Fruit fly (Drosophila melanogaster) whole organism, prepupa: Measurements from ENCODE around the gene Atox1.

Source experiments
- Blimp-1 ChIP-seq: fragments of 200-800 bp; sonication (Bioruptor generic); optimal IDR thresholded peaks from 3 replicates; lab custom pipeline; 2017; ENCODE audit warnings: missing biosample characterization, missing genetic modification characterization, mild to moderate bottlenecking, moderate library complexity, missing genetic modification reagents
- CG10631 ChIP-seq: fragments of 200-800 bp; sonication (Bioruptor generic); optimal IDR thresholded peaks from 2 replicates; lab custom pipeline; 2016; ENCODE audit warnings: missing biosample characterization, missing genetic modification characterization
- CG11294 ChIP-seq: fragments of 200-800 bp; sonication (Bioruptor generic); IDR thresholded peaks from 2 replicates; pipeline ENCODE4 v1.3.6; 2022; ENCODE audit warnings: missing biosample characterization, missing genetic modification characterization
- CG11762 ChIP-seq: fragments of 200-800 bp; sonication (Bioruptor generic); optimal IDR thresholded peaks from 3 replicates; lab custom pipeline; 2016; ENCODE audit warnings: missing biosample characterization, missing genetic modification characterization; ENCODE audit not compliant: insufficient read depth
- CG11902 ChIP-seq: fragments of 200-800 bp; sonication (Bioruptor generic); optimal IDR thresholded peaks from 3 replicates; lab custom pipeline; 2016; ENCODE audit warnings: missing biosample characterization, missing genetic modification characterization
- CG1621 ChIP-seq: fragments of 200-800 bp; sonication (Bioruptor generic); optimal IDR thresholded peaks from 3 replicates; lab custom pipeline; 2018; ENCODE audit warnings: missing biosample characterization, mild to moderate bottlenecking, missing genetic modification characterization
- CG16779 ChIP-seq: fragments of 200-800 bp; sonication (Bioruptor generic); optimal IDR thresholded peaks from 3 replicates; lab custom pipeline; 2017; ENCODE audit warnings: missing biosample characterization, mild to moderate bottlenecking, missing genetic modification characterization
- CG3032 ChIP-seq: fragments of 200-800 bp; optimal IDR thresholded peaks from 2 replicates; lab custom pipeline; 2019; ENCODE audit warnings: missing biosample characterization, mild to moderate bottlenecking, missing genetic modification characterization, moderate library complexity
- CG31627 ChIP-seq: fragments of 200-800 bp; sonication (Bioruptor generic); optimal IDR thresholded peaks from 3 replicates; lab custom pipeline; 2016; ENCODE audit warnings: missing biosample characterization, missing genetic modification characterization
- CG32006 ChIP-seq: fragments of 200-800 bp; sonication (Bioruptor generic); optimal IDR thresholded peaks from 3 replicates; lab custom pipeline; 2017; ENCODE audit warnings: missing biosample characterization, mild to moderate bottlenecking, missing genetic modification characterization
- CG34406 ChIP-seq: fragments of 200-800 bp; sonication (Bioruptor generic); optimal IDR thresholded peaks from 3 replicates; lab custom pipeline; 2016; ENCODE audit warnings: missing biosample characterization, missing genetic modification characterization
- CG4318 ChIP-seq: fragments of 200-800 bp; sonication (Bioruptor generic); optimal IDR thresholded peaks from 3 replicates; lab custom pipeline; 2017; ENCODE audit warnings: missing biosample characterization, mild to moderate bottlenecking, missing genetic modification characterization
- CG6163 ChIP-seq: fragments of 200-800 bp; sonication (Bioruptor generic); IDR thresholded peaks from 3 replicates; pipeline ENCODE4 v1.3.6; 2022; ENCODE audit warnings: missing biosample characterization, missing genetic modification characterization
- CG6808 ChIP-seq: fragments of 200-800 bp; sonication (Bioruptor generic); optimal IDR thresholded peaks from 3 replicates; lab custom pipeline; 2017; ENCODE audit warnings: missing biosample characterization, missing genetic modification characterization, mild to moderate bottlenecking, moderate library complexity, missing genetic modification reagents
- CG7368 ChIP-seq: fragments of 200-800 bp; sonication (Bioruptor generic); optimal IDR thresholded peaks from 3 replicates; lab custom pipeline; 2016; ENCODE audit warnings: missing biosample characterization, missing genetic modification characterization
- CG8119 ChIP-seq: fragments of 200-800 bp; sonication (Bioruptor generic); IDR thresholded peaks from 3 replicates; pipeline ENCODE4 v1.3.6; 2022; ENCODE audit warnings: missing biosample characterization, missing genetic modification characterization
- CG8319 ChIP-seq: fragments of 200-800 bp; sonication (Bioruptor generic); optimal IDR thresholded peaks from 3 replicates; lab custom pipeline; 2016; ENCODE audit warnings: missing biosample characterization, missing genetic modification characterization
- CG8632 ChIP-seq: fragments of 200-800 bp; sonication (Bioruptor generic); optimal IDR thresholded peaks from 3 replicates; lab custom pipeline; 2016; ENCODE audit warnings: missing biosample characterization, missing genetic modification characterization
- CG9139 ChIP-seq: fragments of 200-800 bp; sonication (Bioruptor generic); optimal IDR thresholded peaks from 3 replicates; lab custom pipeline; 2017; ENCODE audit warnings: missing biosample characterization, mild to moderate bottlenecking, missing genetic modification characterization
- Eip78C ChIP-seq: fragments of 200-800 bp; sonication (Bioruptor generic); peaks from one replicate; lab custom pipeline; 2016; ENCODE audit warnings: missing biosample characterization, missing genetic modification characterization
- Eip93F ChIP-seq: fragments of 200-800 bp; sonication (Bioruptor generic); optimal IDR thresholded peaks from 2 replicates; lab custom pipeline; 2016; ENCODE audit warnings: missing biosample characterization, mild to moderate bottlenecking, missing genetic modification characterization
- Ets96B ChIP-seq: fragments of 200-800 bp; optimal IDR thresholded peaks from 2 replicates; lab custom pipeline; 2019; ENCODE audit warnings: missing biosample characterization, mild to moderate bottlenecking, missing genetic modification characterization, moderate library complexity
- Gug ChIP-seq: fragments of 200-800 bp; sonication (Bioruptor generic); IDR thresholded peaks from 2 replicates; pipeline ENCODE4 v1.3.6; 2022; ENCODE audit warnings: missing biosample characterization, missing genetic modification characterization
- Hr38 ChIP-seq: sonication (Bioruptor generic); optimal IDR thresholded peaks from 2 replicates; lab custom pipeline; 2016; ENCODE audit warnings: missing biosample characterization, missing genetic modification characterization
- Hr39 ChIP-seq: fragments of 200-800 bp; sonication (Bioruptor generic); optimal IDR thresholded peaks from 2 replicates; lab custom pipeline; 2016; ENCODE audit warnings: missing biosample characterization, missing genetic modification characterization
- Hr4 ChIP-seq: fragments of 200-800 bp; sonication (Bioruptor generic); optimal IDR thresholded peaks from 3 replicates; lab custom pipeline; 2016; ENCODE audit warnings: missing biosample characterization, missing genetic modification characterization
- Lpt ChIP-seq: fragments of 200-800 bp; sonication (Bioruptor generic); optimal IDR thresholded peaks from 3 replicates; lab custom pipeline; 2016; ENCODE audit warnings: missing biosample characterization, missing genetic modification characterization
- Met ChIP-seq: fragments of 200-800 bp; sonication (Bioruptor generic); optimal IDR thresholded peaks from 3 replicates; lab custom pipeline; 2016; ENCODE audit warnings: missing biosample characterization, missing genetic modification characterization
- Smox ChIP-seq: fragments of 200-800 bp; sonication (Bioruptor generic); optimal IDR thresholded peaks from 3 replicates; lab custom pipeline; 2016; ENCODE audit warnings: missing biosample characterization, missing genetic modification characterization
- Sox15 ChIP-seq: fragments of 200-800 bp; sonication (Bioruptor generic); optimal IDR thresholded peaks from 3 replicates; lab custom pipeline; 2016; ENCODE audit warnings: missing biosample characterization, missing genetic modification characterization
- cyc ChIP-seq: fragments of 200-800 bp; sonication (Bioruptor generic); optimal IDR thresholded peaks from 3 replicates; lab custom pipeline; 2016; ENCODE audit warnings: missing biosample characterization, missing genetic modification characterization
- dac ChIP-seq: fragments of 200-800 bp; sonication (Bioruptor generic); optimal IDR thresholded peaks from 2 replicates; lab custom pipeline; 2017; ENCODE audit warnings: missing biosample characterization, mild to moderate bottlenecking, missing genetic modification characterization
- dsx ChIP-seq: fragments of 200-800 bp; optimal IDR thresholded peaks from 3 replicates; lab custom pipeline; 2019; ENCODE audit warnings: missing biosample characterization, mild to moderate bottlenecking, missing genetic modification characterization, moderate library complexity; ENCODE audit not compliant: poor library complexity, severe bottlenecking
- eg ChIP-seq: fragments of 200-800 bp; sonication (Bioruptor generic); IDR thresholded peaks from 3 replicates; pipeline ENCODE4 v1.3.6; 2022; ENCODE audit warnings: missing biosample characterization, missing genetic modification characterization
- esn ChIP-seq: fragments of 200-800 bp; sonication (Bioruptor generic); optimal IDR thresholded peaks from 2 replicates; lab custom pipeline; 2016; ENCODE audit warnings: missing biosample characterization, mild to moderate bottlenecking, missing genetic modification characterization, moderate library complexity
- fd59A ChIP-seq: fragments of 200-800 bp; sonication (Bioruptor generic); optimal IDR thresholded peaks from 2 replicates; lab custom pipeline; 2017; ENCODE audit warnings: missing biosample characterization, mild to moderate bottlenecking, missing genetic modification characterization, missing genetic modification reagents
- fd85E ChIP-seq: fragments of 200-800 bp; sonication (Bioruptor generic); optimal IDR thresholded peaks from 3 replicates; lab custom pipeline; 2016; ENCODE audit warnings: missing biosample characterization, missing genetic modification characterization
- fkh ChIP-seq: fragments of 200-800 bp; sonication (Bioruptor generic); optimal IDR thresholded peaks from 3 replicates; lab custom pipeline; 2017; ENCODE audit warnings: missing biosample characterization, mild to moderate bottlenecking, missing genetic modification characterization, moderate library complexity
- lz ChIP-seq: fragments of 200-800 bp; sonication (Bioruptor generic); optimal IDR thresholded peaks from 3 replicates; lab custom pipeline; 2016; ENCODE audit warnings: missing biosample characterization, missing genetic modification characterization
- net ChIP-seq: fragments of 200-800 bp; sonication (Bioruptor generic); optimal IDR thresholded peaks from 3 replicates; lab custom pipeline; 2016; ENCODE audit warnings: missing biosample characterization, missing genetic modification characterization
- pdm3 ChIP-seq: fragments of 200-800 bp; sonication (Bioruptor generic); optimal IDR thresholded peaks from 3 replicates; lab custom pipeline; 2016; ENCODE audit warnings: missing biosample characterization, missing genetic modification characterization
- salr ChIP-seq, 2 experiments: fragments of 200-800 bp; sonication (Bioruptor generic); optimal IDR thresholded peaks; 3 replicates each; lab custom pipeline; 2016 to 2018; ENCODE audit warnings: missing biosample characterization in 2 of 2, missing genetic modification characterization in 2 of 2, mild to moderate bottlenecking in 1 of 2
- topi ChIP-seq: fragments of 200-800 bp; sonication (Bioruptor generic); optimal IDR thresholded peaks from 3 replicates; lab custom pipeline; 2016; ENCODE audit warnings: missing biosample characterization, missing genetic modification characterization
- vri ChIP-seq: fragments of 200-800 bp; sonication (Bioruptor generic); optimal IDR thresholded peaks from 3 replicates; lab custom pipeline; 2016; ENCODE audit warnings: missing biosample characterization, mild to moderate bottlenecking, missing genetic modification characterization

Gene Atox1

DNA sequence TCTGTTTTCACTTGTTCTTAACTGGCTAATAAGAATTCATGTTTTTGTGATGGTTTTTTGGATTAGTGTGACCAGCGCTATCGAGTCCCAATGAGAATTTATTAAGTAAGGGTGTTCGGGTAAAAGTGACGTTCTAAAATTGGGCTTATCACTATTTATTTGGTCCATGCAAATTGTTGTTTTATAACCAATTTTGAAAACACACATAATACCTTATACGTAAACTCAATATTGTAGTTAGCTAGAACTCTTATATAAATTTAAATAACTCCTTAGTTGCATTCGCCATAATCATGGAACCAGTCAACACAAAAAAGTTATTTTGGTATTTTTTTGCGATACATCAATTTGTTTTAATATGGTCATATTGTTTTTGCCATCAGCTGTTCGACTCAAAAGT lies 38.9 kb downstream of the Atox1 start, which contains the start of the genes Als2 and CG11248 (continued):
- TF ChIP-seq CG8119 (GFP tag; lab: Robert Waterston, UW) (no peak; the same call in 2 of the 3 replicates), Hr38 (GFP tag; lab: Kevin White, UChicago) (no peak), fkh (no peak), Blimp-1 (GFP tag; lab: Kevin White, UChicago) (peak; percentile 33), Gug (GFP tag; lab: Robert Waterston, UW) (peak; percentile 62), topi (no peak), CG11294 (GFP tag; lab: Robert Waterston, UW) (peak; percentile 42; the same call in 1 of the 2 replicates), CG7368 (peak; percentile 16), CG34406 (GFP tag; lab: Kevin White, UChicago) (peak; percentile 46), Smox (no peak), fd85E (GFP tag; lab: Kevin White, UChicago) (no peak), esn (GFP tag; lab: Kevin White, UChicago) (no peak), CG8319 (GFP tag; lab: Kevin White, UChicago) (peak; percentile 24), vri (no peak), Hr39 (peak; percentile 86), CG16779 (tag; lab: Kevin White, UChicago) (no peak), dac (GFP tag; lab: Kevin White, UChicago) (no peak), CG3032 (tag; lab: Kevin White, UChicago) (no peak), Ets96B (tag; lab: Kevin White, UChicago) (peak; percentile 72), CG9139 (GFP tag; lab: Kevin White, UChicago) (no peak), CG8632 (GFP tag; lab: Kevin White, UChicago) (peak; percentile 52), CG11902 (GFP tag; lab: Kevin White, UChicago) (peak; percentile 76), CG1621 (tag; lab: Kevin White, UChicago) (peak; percentile 27)

DNA sequence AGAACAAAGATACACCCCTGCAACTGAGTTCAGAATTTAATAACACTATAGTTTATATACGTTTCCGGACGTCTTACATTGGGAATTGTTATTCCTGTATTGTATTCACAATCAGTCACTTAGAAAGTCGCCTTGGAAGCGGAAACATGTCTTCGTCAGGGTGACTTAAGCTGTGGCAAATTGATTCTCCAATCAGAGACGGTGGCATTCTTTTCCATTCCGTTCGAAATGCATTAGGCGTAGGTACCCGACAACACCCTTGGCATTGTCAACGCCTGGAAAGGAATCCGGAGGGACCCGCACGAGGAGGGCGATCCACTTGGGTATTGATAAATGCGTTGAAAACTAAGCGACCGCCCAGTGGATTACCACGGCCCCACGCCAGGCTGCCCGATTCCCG lies 43.1 kb downstream of the Atox1 start, which contains the start of gene Sfp78E:
Gene Sfp78E (minus strand): TSS at position 101 of the 400 bp plus-strand sequence.
- TF ChIP-seq CG6808 (no peak), CG32006 (GFP tag; lab: Kevin White, UChicago) (no peak), Blimp-1 (GFP tag; lab: Kevin White, UChicago) (no peak), CG11294 (GFP tag; lab: Robert Waterston, UW) (no peak), CG7368 (no peak), fd59A (GFP tag; lab: Kevin White, UChicago) (no peak), Ets96B (tag; lab: Kevin White, UChicago) (no peak), net (no peak), CG11902 (GFP tag; lab: Kevin White, UChicago) (no peak), Hr38 (GFP tag; lab: Kevin White, UChicago) (no peak), CG16779 (tag; lab: Kevin White, UChicago) (no peak), CG31627 (no peak), cyc (GFP tag; lab: Kevin White, UChicago) (no peak), Eip93F (GFP tag; lab: Kevin White, UChicago) (no peak), Gug (GFP tag; lab: Robert Waterston, UW) (no peak), CG9139 (GFP tag; lab: Kevin White, UChicago) (no peak), CG4318 (GFP tag; lab: Kevin White, UChicago) (no peak), pdm3 (GFP tag; lab: Kevin White, UChicago) (no peak), CG11762 (GFP tag; lab: Kevin White, UChicago) (no peak)

dm6 chr3L:21685753-21686152 lies 45.0 kb downstream of the Atox1 start:
- TF ChIP-seq lz (GFP tag; lab: Kevin White, UChicago), result peak; percentile 19
- TF ChIP-seq Hr38 (GFP tag; lab: Kevin White, UChicago), result no peak
- TF ChIP-seq topi, result peak; percentile 3
- peak; percentile 62 for TF ChIP-seq CG32006 (GFP tag; lab: Kevin White, UChicago)
- TF ChIP-seq salr (GFP tag; optimal IDR thresholded peaks at IDR 0.05; lab: Kevin White, UChicago), result peak; percentile 67 to 83
- peak; percentile 92 for TF ChIP-seq CG6808
- TF ChIP-seq Smox, result peak; percentile 7
- TF ChIP-seq CG8319 (GFP tag; lab: Kevin White, UChicago), result peak; percentile 25
- peak; percentile 84 for TF ChIP-seq CG10631 (GFP tag; lab: Kevin White, UChicago)
- TF ChIP-seq net, result peak; percentile 67
- TF ChIP-seq Eip78C (GFP tag; lab: Kevin White, UChicago), result peak; percentile 95
- peak; percentile 58 for TF ChIP-seq Lpt
- TF ChIP-seq eg (GFP tag; lab: Robert Waterston, UW), result no peak
- TF ChIP-seq CG3032 (tag; lab: Kevin White, UChicago), result peak; percentile 93
- TF ChIP-seq CG9139 (GFP tag; lab: Kevin White, UChicago), result peak; percentile 72
- TF ChIP-seq CG11294 (GFP tag; lab: Robert Waterston, UW), result no peak; the same call in 1 of the 2 replicates
- peak; percentile 34 for TF ChIP-seq esn (GFP tag; lab: Kevin White, UChicago)
- TF ChIP-seq Ets96B (tag; lab: Kevin White, UChicago), result peak; percentile 91
- TF ChIP-seq CG6163, result 0 out of 3 replicates have a peak, but pooled peaks have one; percentile 25
- peak; percentile 34 for TF ChIP-seq Sox15 (GFP tag; lab: Kevin White, UChicago)
- TF ChIP-seq Met, result no peak
- TF ChIP-seq pdm3 (GFP tag; lab: Kevin White, UChicago), result peak; percentile 74
- no peak for TF ChIP-seq cyc (GFP tag; lab: Kevin White, UChicago)
- TF ChIP-seq CG31627, result no peak
- peak; percentile 32 for TF ChIP-seq Hr4 (GFP tag; lab: Kevin White, UChicago)
- peak; percentile 88 for TF ChIP-seq dsx (GFP tag; lab: Kevin White, UChicago)
- peak; percentile 33 for TF ChIP-seq CG4318 (GFP tag; lab: Kevin White, UChicago)
- no peak; the same call in none of the 3 replicates for TF ChIP-seq CG8119 (GFP tag; lab: Robert Waterston, UW)
